Worm (Caenorhabditis elegans): ENCODE data around the gene C35D10.10.

Gene C35D10.10

ce11 chrIII:4830207-4830606 lies 31.4 kb downstream of the C35D10.10 start, which contains the start of gene nspd-9:
Gene nspd-9, minus strand, starts transcription at chrIII:4830307.
- TF ChIP-seq tra-1 (GFP tag; IDR thresholded peaks at IDR 0.05) = no peak
- TF ChIP-seq zip-2 (tag; optimal IDR thresholded peaks at IDR 0.05) = no peak
- TF ChIP-seq lin-15B (tag; optimal IDR thresholded peaks at IDR 0.05) = no peak

ce11 chrIII:4829440-4829839 lies 32.2 kb downstream of the C35D10.10 start, which contains the start of gene F26A1.9:
Gene F26A1.9, minus strand, starts transcription at chrIII:4829540.
- TF ChIP-seq hlh-30 (tag; optimal IDR thresholded peaks at IDR 0.05; ENCODE audit: insufficient read depth) = no peak
- TF ChIP-seq vab-7 (GFP tag; IDR thresholded peaks at IDR 0.05) = no peak
- TF ChIP-seq snpc-4 (tag; optimal IDR thresholded peaks at IDR 0.05) = no peak
- no peak for TF ChIP-seq ceh-62 (tag; optimal IDR thresholded peaks at IDR 0.05)
- no peak for TF ChIP-seq zip-2 (tag; optimal IDR thresholded peaks at IDR 0.05)
- no peak for TF ChIP-seq nhr-6 (tag; optimal IDR thresholded peaks at IDR 0.05)
- TF ChIP-seq D1046.2 (GFP tag; IDR thresholded peaks at IDR 0.05) = no peak
- TF ChIP-seq lin-13 (GFP tag; optimal IDR thresholded peaks at IDR 0.05) = no peak
- TF ChIP-seq nhr-111 (GFP tag; optimal IDR thresholded peaks at IDR 0.05) = no peak
- no peak for TF ChIP-seq gei-8 (GFP tag; optimal IDR thresholded peaks at IDR 0.05)
- no peak for TF ChIP-seq lim-7 (GFP tag; IDR thresholded peaks at IDR 0.05)
- TF ChIP-seq F49E8.2 (tag; optimal IDR thresholded peaks at IDR 0.05; ENCODE audit: borderline replicate concordance) = no peak
- no peak for TF ChIP-seq ceh-44 (GFP tag; IDR thresholded peaks at IDR 0.05)
- TF ChIP-seq ama-1 (optimal IDR thresholded peaks at IDR 0.05) = no peak
- no peak for TF ChIP-seq ceh-20 (GFP tag; IDR thresholded peaks at IDR 0.05)
- TF ChIP-seq F37D6.2 (tag; optimal IDR thresholded peaks at IDR 0.05) = no peak
- no peak for TF ChIP-seq lir-3 (tag; optimal IDR thresholded peaks at IDR 0.05)
- no peak for TF ChIP-seq nhr-48 (tag; optimal IDR thresholded peaks at IDR 0.05)

- TF ChIP-seq ceh-82 (tag; optimal IDR thresholded peaks at IDR 0.05) (no peak), mdl-1 (tag; optimal IDR thresholded peaks at IDR 0.05) (no peak), pqm-1 (tag; optimal IDR thresholded peaks at IDR 0.05) (no peak), ceh-62 (tag; optimal IDR thresholded peaks at IDR 0.05) (no peak), nhr-42 (GFP tag; IDR thresholded peaks at IDR 0.05) (no peak), daf-8 (GFP tag; IDR thresholded peaks at IDR 0.05) (no peak), D1046.2 (GFP tag; IDR thresholded peaks at IDR 0.05) (no peak), nhr-11 (tag; optimal IDR thresholded peaks at IDR 0.05) (no peak), aha-1 (tag) (no peak), saeg-2 (GFP tag; IDR thresholded peaks at IDR 0.05) (no peak), dmd-8 (GFP tag; IDR thresholded peaks at IDR 0.05) (no peak)
Measured at ce11 chrIII:4826606-4827005, 35.0 kb downstream of the C35D10.10 start, which contains the start of gene F26A1.3. Gene F26A1.3, plus strand, starts transcription at chrIII:4826906.

ce11 chrIII:4822140-4822539 lies 39.5 kb downstream of the C35D10.10 start, which contains the start of gene F26A1.8:
Gene F26A1.8, minus strand, starts transcription at chrIII:4822240.
- TF ChIP-seq unc-62 (GFP tag; optimal IDR thresholded peaks at IDR 0.05 in 1 of 2) (no peak), unc-62 (tag; optimal IDR thresholded peaks at IDR 0.05) (no peak)

- TF ChIP-seq Y105C5A.15 (GFP tag; IDR thresholded peaks at IDR 0.05) (no peak), madf-9 (GFP tag; conservative IDR thresholded peaks at IDR 0.05) (no peak), ceh-44 (GFP tag; IDR thresholded peaks at IDR 0.05) (no peak)
Measured at ce11 chrIII:4819843-4820242, 41.8 kb downstream of the C35D10.10 start, which contains the start of gene F26A1.7. Gene F26A1.7, minus strand, starts transcription at chrIII:4819943.

ce11 chrIII:4817240-4817639 lies 44.4 kb downstream of the C35D10.10 start, which contains the start of gene F26A1.4:
Gene F26A1.4, plus strand, starts transcription at chrIII:4817540.
- TF ChIP-seq spr-1 (tag; optimal IDR thresholded peaks at IDR 0.05) (no peak), aha-1 (tag) (no peak), nhr-10 (tag; optimal IDR thresholded peaks at IDR 0.05) (no peak), nhr-41 (GFP tag; IDR thresholded peaks at IDR 0.05) (no peak), php-3 (GFP tag; IDR thresholded peaks at IDR 0.05) (no peak), nhr-28 (tag; optimal IDR thresholded peaks at IDR 0.05) (no peak), snpc-1.2 (GFP tag; IDR thresholded peaks at IDR 0.05) (no peak), nhr-42 (GFP tag; IDR thresholded peaks at IDR 0.05) (no peak), dve-1 (tag; optimal IDR thresholded peaks at IDR 0.05; ENCODE audit: insufficient read depth) (no peak), F37D6.2 (tag; optimal IDR thresholded peaks at IDR 0.05) (no peak)

Data from whole organism, L4 larva.